Fruit fly (Drosophila melanogaster): ENCODE data around the gene rudhira.

The rudhira gene

DNA sequence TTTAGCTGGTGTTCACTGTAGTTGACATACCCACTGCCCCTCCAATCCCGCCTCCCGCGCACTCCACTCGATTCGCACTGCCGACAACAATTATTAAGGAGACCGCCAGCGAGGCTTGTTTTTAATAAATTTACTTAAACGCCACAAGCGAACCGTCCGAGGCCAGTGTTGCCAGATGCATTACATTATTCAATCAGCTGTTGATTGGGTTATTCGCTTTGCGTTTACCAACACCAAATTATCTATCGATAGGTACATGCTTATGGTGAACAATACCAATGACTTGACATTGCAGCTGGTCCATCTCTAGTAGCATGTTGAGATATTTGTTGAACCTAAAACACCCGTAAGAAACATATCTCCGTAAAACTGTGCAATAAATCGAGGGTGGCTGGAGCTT lies 70.3 kb downstream of the rudhira start, which contains the start of the genes CG10353 and SelG (continued):
- TF ChIP-seq CG6808 (GFP tag; optimal IDR thresholded peaks at IDR 0.05) = no peak
- peak; percentile 71 for TF ChIP-seq CG1621 (tag; optimal IDR thresholded peaks at IDR 0.05)
- no peak for TF ChIP-seq CG4318 (GFP tag; optimal IDR thresholded peaks at IDR 0.05)
- TF ChIP-seq CG6792 (GFP tag; optimal IDR thresholded peaks at IDR 0.05) = no peak
- peak; percentile 67 for TF ChIP-seq svp (GFP tag)
- TF ChIP-seq fd85E (GFP tag; optimal IDR thresholded peaks at IDR 0.05) = no peak
- peak; percentile 31 for TF ChIP-seq CG31627 (GFP tag; optimal IDR thresholded peaks at IDR 0.05)
- peak; percentile 28 for TF ChIP-seq Sox14 (GFP tag; optimal IDR thresholded peaks at IDR 0.05)
- no peak for TF ChIP-seq pdm3 (GFP tag; optimal IDR thresholded peaks at IDR 0.05)
- no peak for TF ChIP-seq Gug (GFP tag; IDR thresholded peaks at IDR 0.05)
- no peak for TF ChIP-seq Smox (GFP tag; optimal IDR thresholded peaks at IDR 0.05)
- TF ChIP-seq Sox15 (GFP tag; optimal IDR thresholded peaks at IDR 0.05) = no peak
- TF ChIP-seq Lpt (GFP tag; optimal IDR thresholded peaks at IDR 0.05) = no peak
- no peak for TF ChIP-seq CG8632 (GFP tag; optimal IDR thresholded peaks at IDR 0.05)
- TF ChIP-seq fd59A (GFP tag; optimal IDR thresholded peaks at IDR 0.05) = no peak
- no peak for TF ChIP-seq dac (GFP tag; optimal IDR thresholded peaks at IDR 0.05)
- peak; percentile 14 for TF ChIP-seq CG6854 (GFP tag; optimal IDR thresholded peaks at IDR 0.05)
- TF ChIP-seq CG11902 (GFP tag; optimal IDR thresholded peaks at IDR 0.05) = no peak
- peak; percentile 50 for TF ChIP-seq fkh (GFP tag; optimal IDR thresholded peaks at IDR 0.05)
- TF ChIP-seq CG6163 (GFP tag; IDR thresholded peaks at IDR 0.05) = no peak
- TF ChIP-seq lz (GFP tag; optimal IDR thresholded peaks at IDR 0.05) = peak; percentile 31
- peak; percentile 27 for TF ChIP-seq Met (GFP tag; optimal IDR thresholded peaks at IDR 0.05)

Measured in whole organism, prepupa.